Worm (Caenorhabditis elegans): ENCODE results near the gene rps-21.
A peak's percentile ranks its signal among the peaks of the same experiment; 100 is the strongest.

- TF ChIP-seq ceh-8 (GFP tag; optimal IDR thresholded peaks at IDR 0.05) (no peak), elt-3 (tag; optimal IDR thresholded peaks at IDR 0.05) (peak in 1 of 6 experiments; percentile 28), nhr-76 (tag; optimal IDR thresholded peaks at IDR 0.05) (no peak), unc-62 (GFP tag; optimal IDR thresholded peaks at IDR 0.05) (no peak)
These were observed 22.6 kb upstream of the rps-21 start for ce11 chrIII:7212028-7212427.
